Fruit fly (Drosophila melanogaster) whole organism, embryonic: ENCODE measurements around the gene CG9674.

ENCODE experiments used
- Atf6 ChIP-seq: fragments of 200-800 bp; sonication (Bioruptor generic); IDR thresholded peaks from 2 replicates; pipeline ENCODE4 v1.3.6; 2022; ENCODE audit warnings: missing biosample characterization, missing genetic modification characterization
- Awh ChIP-seq: fragments of 200-800 bp; sonication (Bioruptor generic); IDR thresholded peaks from 2 replicates; pipeline ENCODE4, ENCODE4 v1.3.6; 2022; ENCODE audit warnings: missing biosample characterization, missing genetic modification characterization
- CG10267 ChIP-seq: fragments of 200-800 bp; sonication (Bioruptor generic); optimal IDR thresholded peaks from 2 replicates; lab custom pipeline; 2018; ENCODE audit warnings: missing biosample characterization, mild to moderate bottlenecking, missing genetic modification characterization, moderate library complexity
- CG10543 ChIP-seq: fragments of 200-800 bp; sonication (Bioruptor generic); optimal IDR thresholded peaks from 3 replicates; lab custom pipeline; 2017; ENCODE audit warnings: missing biosample characterization, mild to moderate bottlenecking, missing genetic modification characterization, moderate library complexity
- CG10959 ChIP-seq: fragments of 200-800 bp; sonication (Bioruptor generic); IDR thresholded peaks from 2 replicates; pipeline ENCODE4 v1.3.6; 2022; ENCODE audit warnings: missing biosample characterization, missing genetic modification characterization
- CG11093 ChIP-seq: fragments of 200-800 bp; sonication (Bioruptor generic); IDR thresholded peaks from 3 replicates; pipeline ENCODE4 v1.3.6; 2022; ENCODE audit warnings: missing biosample characterization, missing genetic modification characterization
- CG11398 ChIP-seq: fragments of 200-800 bp; sonication (Bioruptor generic); optimal IDR thresholded peaks from 2 replicates; lab custom pipeline; 2016; ENCODE audit warnings: missing biosample characterization, missing genetic modification characterization
- CG13296 ChIP-seq: fragments of 200-800 bp; sonication (Bioruptor generic); optimal IDR thresholded peaks from 3 replicates; lab custom pipeline; 2018; ENCODE audit warnings: missing biosample characterization, mild to moderate bottlenecking, missing genetic modification characterization
- CG14860 ChIP-seq: fragments of 200-800 bp; sonication (Bioruptor generic); IDR thresholded peaks from 3 replicates; pipeline ENCODE4 v1.3.6; 2022; ENCODE audit warnings: missing biosample characterization, missing genetic modification characterization; ENCODE audit not compliant: partially characterized antibody
- CG15514 ChIP-seq: fragments of 200-800 bp; sonication (Bioruptor generic); optimal IDR thresholded peaks from 3 replicates; lab custom pipeline; 2017; ENCODE audit warnings: missing biosample characterization, missing genetic modification characterization, mild to moderate bottlenecking, moderate library complexity, missing genetic modification reagents
- CG17359 ChIP-seq: fragments of 200-800 bp; sonication (Bioruptor generic); optimal IDR thresholded peaks from 3 replicates; lab custom pipeline; 2018; ENCODE audit warnings: missing biosample characterization, mild to moderate bottlenecking, missing genetic modification characterization, moderate library complexity
- CG18476 ChIP-seq: fragments of 200-800 bp; sonication (Bioruptor generic); optimal IDR thresholded peaks from 2 replicates; lab custom pipeline; 2016; ENCODE audit warnings: missing biosample characterization, mild to moderate bottlenecking, missing genetic modification characterization
- CG2116 ChIP-seq: fragments of 200-800 bp; sonication (Bioruptor generic); optimal IDR thresholded peaks from 3 replicates; lab custom pipeline; 2018; ENCODE audit warnings: missing biosample characterization, mild to moderate bottlenecking, missing genetic modification characterization
- CG3065 ChIP-seq: fragments of 200-800 bp; sonication (Bioruptor generic); optimal IDR thresholded peaks from 2 replicates; lab custom pipeline; 2016; ENCODE audit warnings: missing biosample characterization, missing genetic modification characterization
- CG31365 ChIP-seq: fragments of 200-800 bp; sonication (Bioruptor generic); optimal IDR thresholded peaks from 2 replicates; lab custom pipeline; 2018; ENCODE audit warnings: missing biosample characterization, mild to moderate bottlenecking, missing genetic modification characterization
- CG4820 ChIP-seq: fragments of 200-800 bp; sonication (Bioruptor generic); optimal IDR thresholded peaks from 3 replicates; lab custom pipeline; 2016; ENCODE audit warnings: missing biosample characterization, missing genetic modification characterization
- CG6689 ChIP-seq: fragments of 200-800 bp; sonication (Bioruptor generic); IDR thresholded peaks from 2 replicates; pipeline ENCODE4 v1.3.6; 2022; ENCODE audit warnings: missing biosample characterization, missing genetic modification characterization
- CG6791 ChIP-seq: fragments of 200-800 bp; sonication (Bioruptor generic); IDR thresholded peaks from 3 replicates; pipeline ENCODE4 v1.3.6; 2022; ENCODE audit warnings: missing biosample characterization, missing genetic modification characterization; ENCODE audit not compliant: partially characterized antibody
- CG7745 ChIP-seq: fragments of 200-800 bp; sonication (Bioruptor generic); optimal IDR thresholded peaks from 2 replicates; lab custom pipeline; 2018; ENCODE audit warnings: missing biosample characterization, mild to moderate bottlenecking, missing genetic modification characterization, moderate library complexity
- CG7987 ChIP-seq: fragments of 200-800 bp; sonication (Bioruptor generic); optimal IDR thresholded peaks from 2 replicates; lab custom pipeline; 2018; ENCODE audit warnings: missing biosample characterization, mild to moderate bottlenecking, missing genetic modification characterization, moderate library complexity
- CG8359 ChIP-seq: fragments of 200-800 bp; sonication (Bioruptor generic); optimal IDR thresholded peaks from 2 replicates; lab custom pipeline; 2017; ENCODE audit warnings: missing biosample characterization, mild to moderate bottlenecking, missing genetic modification characterization, borderline replicate concordance
- CG8944 ChIP-seq: fragments of 200-800 bp; sonication (Bioruptor generic); optimal IDR thresholded peaks from 3 replicates; lab custom pipeline; 2016; ENCODE audit warnings: missing biosample characterization, missing genetic modification characterization
- D ChIP-seq, 2 experiments: fragments of 200-800 bp in 1 of 2; fragments of >200 bp in 1 of 2; sonication (Bioruptor generic) in 1 of 2; optimal IDR thresholded peaks; 2 replicates in 1 of 2; 3 replicates in 1 of 2; lab custom pipeline; 2017; ENCODE audit warnings: mild to moderate bottlenecking in 1 of 2, missing biosample characterization in 1 of 2, missing genetic modification characterization in 1 of 2, missing genetic modification reagents in 1 of 2
- D19A ChIP-seq: fragments of 200-800 bp; optimal IDR thresholded peaks from 3 replicates; lab custom pipeline; 2019; ENCODE audit warnings: missing biosample characterization, mild to moderate bottlenecking, missing genetic modification characterization, moderate library complexity
- E2f2 ChIP-seq: fragments of 200-800 bp; sonication (Bioruptor generic); IDR thresholded peaks from 2 replicates; pipeline ENCODE4 v1.3.6; 2022; ENCODE audit warnings: missing biosample characterization, missing genetic modification characterization
- HHEX ChIP-seq: fragments of 200-800 bp; sonication (Bioruptor generic); optimal IDR thresholded peaks from 3 replicates; lab custom pipeline; 2017; ENCODE audit warnings: missing biosample characterization, mild to moderate bottlenecking, missing genetic modification characterization, missing genetic modification reagents
- NK7.1 ChIP-seq: fragments of 200-800 bp; sonication (Bioruptor generic); optimal IDR thresholded peaks from 3 replicates; lab custom pipeline; 2016; ENCODE audit warnings: missing biosample characterization, missing genetic modification characterization
- Poxn ChIP-seq: fragments of 200-800 bp; sonication (Bioruptor generic); IDR thresholded peaks from 2 replicates; pipeline ENCODE4 v1.3.6; 2022; ENCODE audit warnings: missing biosample characterization, missing genetic modification characterization
- Rx ChIP-seq: fragments of 200-800 bp; sonication (Bioruptor generic); IDR thresholded peaks from 2 replicates; pipeline ENCODE4 v1.3.6; 2022; ENCODE audit warnings: missing biosample characterization, missing genetic modification characterization
- Sox102F ChIP-seq: fragments of 200-800 bp; sonication (Bioruptor generic); optimal IDR thresholded peaks from 2 replicates; lab custom pipeline; 2018; ENCODE audit warnings: missing biosample characterization, mild to moderate bottlenecking, missing genetic modification characterization, moderate library complexity
- Stat92E ChIP-seq, 3 experiments: fragments of >200 bp in 2 of 3; fragments of 200-800 bp in 1 of 3; sonication (Bioruptor generic) in 1 of 3; optimal IDR thresholded peaks; 2 replicates each; lab custom pipeline; 2017 to 2019; ENCODE audit warnings: missing biosample characterization in 3 of 3, missing genetic modification characterization in 3 of 3, mild to moderate bottlenecking in 1 of 3, moderate library complexity in 1 of 3
- Vsx1 ChIP-seq: fragments of 200-800 bp; sonication (Bioruptor generic); optimal IDR thresholded peaks from 2 replicates; lab custom pipeline; 2017; ENCODE audit warnings: missing biosample characterization, mild to moderate bottlenecking, missing genetic modification characterization, missing genetic modification reagents
- Xbp1 ChIP-seq: fragments of 200-800 bp; sonication (Bioruptor generic); optimal IDR thresholded peaks from 3 replicates; lab custom pipeline; 2016; ENCODE audit warnings: missing biosample characterization, mild to moderate bottlenecking, missing genetic modification characterization
- ara ChIP-seq: fragments of 200-800 bp; sonication (Bioruptor generic); IDR thresholded peaks from 2 replicates; pipeline ENCODE4 v1.3.6; 2022; ENCODE audit warnings: missing biosample characterization, missing genetic modification characterization
- cg ChIP-seq: fragments of 200-800 bp; sonication (Bioruptor generic); optimal IDR thresholded peaks from 3 replicates; lab custom pipeline; 2019; ENCODE audit warnings: missing biosample characterization, mild to moderate bottlenecking, missing genetic modification characterization, moderate library complexity
- croc ChIP-seq: fragments of 200-800 bp; sonication (Bioruptor generic); conservative IDR thresholded peaks from 3 replicates; pipeline ENCODE4 v1.3.6; 2022; ENCODE audit warnings: missing biosample characterization, missing genetic modification characterization
- ewg ChIP-seq: fragments of 200-800 bp; sonication (Bioruptor generic); optimal IDR thresholded peaks from 3 replicates; lab custom pipeline; 2017; ENCODE audit warnings: mild to moderate bottlenecking, missing biosample characterization, missing genetic modification reagents, missing genetic modification characterization
- exex ChIP-seq: fragments of 200-800 bp; sonication (Bioruptor generic); optimal IDR thresholded peaks from 4 replicates; lab custom pipeline; 2018; ENCODE audit warnings: missing biosample characterization, mild to moderate bottlenecking, missing genetic modification characterization, moderate library complexity
- gce ChIP-seq: fragments of 200-800 bp; sonication (Bioruptor generic); IDR thresholded peaks from 3 replicates; pipeline ENCODE4 v1.3.6; 2022; ENCODE audit warnings: missing biosample characterization, missing genetic modification characterization
- gcm2 ChIP-seq: fragments of 200-800 bp; sonication (Bioruptor generic); optimal IDR thresholded peaks from 2 replicates; lab custom pipeline; 2016; ENCODE audit warnings: missing biosample characterization, missing genetic modification characterization
- her ChIP-seq: fragments of 200-800 bp; sonication (Bioruptor generic); optimal IDR thresholded peaks from 2 replicates; lab custom pipeline; 2016; ENCODE audit warnings: missing biosample characterization, missing genetic modification characterization
- kay ChIP-seq: fragments of 200-800 bp; sonication (Bioruptor generic); optimal IDR thresholded peaks from 2 replicates; lab custom pipeline; 2016; ENCODE audit warnings: missing biosample characterization, missing genetic modification characterization
- maf-S ChIP-seq: fragments of 200-800 bp; sonication (Bioruptor generic); optimal IDR thresholded peaks from 2 replicates; lab custom pipeline; 2016; ENCODE audit warnings: missing biosample characterization, missing genetic modification characterization
- mam ChIP-seq: fragments of 200-800 bp; sonication (Bioruptor generic); optimal IDR thresholded peaks from 3 replicates; lab custom pipeline; 2016; ENCODE audit warnings: missing biosample characterization, missing genetic modification characterization
- mirr ChIP-seq: fragments of 200-800 bp; sonication (Bioruptor generic); optimal IDR thresholded peaks from 3 replicates; lab custom pipeline; 2018; ENCODE audit warnings: missing biosample characterization, mild to moderate bottlenecking, missing genetic modification characterization
- oc ChIP-seq: fragments of 200-800 bp; sonication (Bioruptor generic); optimal IDR thresholded peaks from 2 replicates; lab custom pipeline; 2018; ENCODE audit warnings: missing biosample characterization, mild to moderate bottlenecking, missing genetic modification characterization, moderate library complexity
- pb ChIP-seq: fragments of 200-800 bp; sonication (Bioruptor generic); optimal IDR thresholded peaks from 3 replicates; lab custom pipeline; 2016; ENCODE audit warnings: missing biosample characterization, missing genetic modification characterization
- sd ChIP-seq: fragments of 200-800 bp; sonication (Bioruptor generic); optimal IDR thresholded peaks from 3 replicates; lab custom pipeline; 2018; ENCODE audit warnings: missing biosample characterization, mild to moderate bottlenecking, missing genetic modification characterization, moderate library complexity
- tin ChIP-seq: fragments of 200-800 bp; sonication (Bioruptor generic); optimal IDR thresholded peaks from 3 replicates; lab custom pipeline; 2016; ENCODE audit warnings: missing biosample characterization, missing genetic modification characterization
- zen ChIP-seq: fragments of 200-800 bp; sonication (Bioruptor generic); optimal IDR thresholded peaks from 3 replicates; lab custom pipeline; 2018; ENCODE audit warnings: missing biosample characterization, mild to moderate bottlenecking, missing genetic modification characterization, moderate library complexity

CG9674 gene

DNA sequence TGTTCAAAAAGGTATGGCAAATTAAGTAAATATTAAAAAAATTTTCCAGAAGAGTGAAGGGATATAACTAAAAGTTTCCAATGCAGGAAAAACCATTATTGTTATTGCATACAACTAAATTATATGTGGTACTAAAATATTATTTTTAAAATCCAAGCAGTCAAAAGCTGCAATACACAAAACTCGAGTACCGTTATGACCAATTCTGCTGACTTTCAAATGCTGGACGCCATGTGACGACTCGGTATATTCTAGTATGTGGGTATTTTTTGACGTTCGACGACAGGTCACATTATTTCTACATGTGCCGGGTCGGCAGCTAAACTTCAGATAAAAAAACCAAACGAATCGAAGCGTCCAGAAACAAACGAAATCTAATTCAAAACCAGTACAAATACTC is 608 bp upstream of the CG9674 start (continued):
- peak; percentile 40 for TF ChIP-seq kay (GFP tag; lab: Kevin White, UChicago)
- no peak for TF ChIP-seq CG31365 (tag; lab: Kevin White, UChicago)
- no peak for TF ChIP-seq oc
- TF ChIP-seq CG18476 (GFP tag; lab: Kevin White, UChicago), result no peak
- TF ChIP-seq CG6689 (GFP tag; lab: Robert Waterston, UW), result no peak
- no peak for TF ChIP-seq CG7987 (GFP tag; lab: Kevin White, UChicago)
- TF ChIP-seq Xbp1 (GFP tag; lab: Kevin White, UChicago), result peak; percentile 19
- peak; percentile 62 for TF ChIP-seq CG15514 (GFP tag; lab: Kevin White, UChicago)
- TF ChIP-seq CG10959 (GFP tag; lab: Robert Waterston, UW), result no peak
- peak; percentile 29 for TF ChIP-seq CG2116
- TF ChIP-seq gce (GFP tag; lab: Robert Waterston, UW), result no peak
- TF ChIP-seq mirr (GFP tag; lab: Kevin White, UChicago), result no peak
- no peak for TF ChIP-seq Awh (GFP tag; lab: Robert Waterston, UW)
- TF ChIP-seq croc (GFP tag; lab: Robert Waterston, UW), result no peak
- no peak for TF ChIP-seq CG11093
- peak in 1 of 3 experiments; percentile 29 for TF ChIP-seq Stat92E (GFP tag; optimal IDR thresholded peaks at IDR 0.05; lab: Kevin White, UChicago)
- TF ChIP-seq zen (tag; lab: Kevin White, UChicago), result peak; percentile 32
- TF ChIP-seq HHEX (GFP tag; lab: Kevin White, UChicago), result no peak
- TF ChIP-seq CG6791 (GFP tag; lab: Robert Waterston, UW), result peak; percentile 57; the same call in 2 of the 3 replicates
- TF ChIP-seq pb (GFP tag; lab: Kevin White, UChicago), result no peak
- no peak for TF ChIP-seq exex (tag; lab: Kevin White, UChicago)
- TF ChIP-seq CG10543 (GFP tag; lab: Kevin White, UChicago), result no peak
- no peak for TF ChIP-seq sd (tag; lab: Kevin White, UChicago)
- no peak for TF ChIP-seq gcm2 (GFP tag; lab: Kevin White, UChicago)
- TF ChIP-seq CG3065 (GFP tag; lab: Kevin White, UChicago), result no peak
- no peak for TF ChIP-seq CG8944 (GFP tag; lab: Kevin White, UChicago)
- TF ChIP-seq CG14860, result no peak
- TF ChIP-seq CG4820 (GFP tag; lab: Kevin White, UChicago), result no peak
- no peak for TF ChIP-seq Sox102F (GFP tag; lab: Kevin White, UChicago)
- TF ChIP-seq Vsx1 (GFP tag; lab: Kevin White, UChicago), result no peak
- no peak for TF ChIP-seq D19A (tag; lab: Kevin White, UChicago)
- TF ChIP-seq cg (GFP tag; lab: Kevin White, UChicago), result no peak
- no peak for TF ChIP-seq CG7745 (tag; lab: Kevin White, UChicago)
- TF ChIP-seq her (GFP tag; lab: Kevin White, UChicago), result no peak
- peak; percentile 83 for TF ChIP-seq E2f2 (GFP tag; lab: Robert Waterston, UW)
- TF ChIP-seq CG11398 (GFP tag; lab: Kevin White, UChicago), result no peak
- no peak for TF ChIP-seq Atf6
- TF ChIP-seq Rx, result no peak
- no peak for TF ChIP-seq Poxn (GFP tag; lab: Robert Waterston, UW)
- TF ChIP-seq maf-S (GFP tag; lab: Kevin White, UChicago), result no peak
- peak; percentile 11; the same call in 1 of the 2 replicates for TF ChIP-seq ara
- TF ChIP-seq D (optimal IDR thresholded peaks at IDR 0.05; lab: Kevin White, UChicago), result no peak
- TF ChIP-seq D (GFP tag; optimal IDR thresholded peaks at IDR 0.05; lab: Kevin White, UChicago), result no peak
- TF ChIP-seq mam, result peak; percentile 11
- peak; percentile 44 for TF ChIP-seq CG10267 (tag; lab: Kevin White, UChicago)
- no peak for TF ChIP-seq CG8359 (GFP tag; lab: Kevin White, UChicago)
- TF ChIP-seq tin (GFP tag; lab: Kevin White, UChicago), result no peak
- no peak for TF ChIP-seq NK7.1 (GFP tag; lab: Kevin White, UChicago)
- TF ChIP-seq CG13296, result no peak
- no peak for TF ChIP-seq CG17359 (tag; lab: Kevin White, UChicago)
- peak; percentile 56 for TF ChIP-seq ewg
